Fruit fly (Drosophila melanogaster) Kc167 (cell line): ENCODE results near the gene neur.

Source experiments
- Myc ChIP-seq: fragments of >200 bp; optimal IDR thresholded peaks from 2 replicates; lab custom pipeline; 2017; ENCODE audit warnings: missing external identifiers
- Sin3A ChIP-seq: fragments of >200 bp; optimal IDR thresholded peaks from 2 replicates; lab custom pipeline; 2018; ENCODE audit warnings: missing external identifiers
- h ChIP-seq: fragments of >200 bp; optimal IDR thresholded peaks from 3 replicates; lab custom pipeline; 2018; ENCODE audit warnings: missing external identifiers
- insv ChIP-seq: fragments of >200 bp; optimal IDR thresholded peaks from 3 replicates; lab custom pipeline; 2018; ENCODE audit warnings: missing external identifiers
- psq ChIP-seq: fragments of >200 bp; optimal IDR thresholded peaks from 2 replicates; lab custom pipeline; 2017; ENCODE audit warnings: missing external identifiers
- ttk ChIP-seq: sonication (Bioruptor generic); optimal IDR thresholded peaks from 2 replicates; lab custom pipeline; 2017; ENCODE audit warnings: missing external identifiers

The neur gene

dm6 chr3R:9039448-9039847 is at the start of gene neur:
Gene neur, minus strand, starts transcription at chr3R:9039471.
- TF ChIP-seq Sin3A (lab: Kevin White, UChicago) (no peak), psq (no peak), insv (lab: Kevin White, UChicago) (no peak), Myc (lab: Kevin White, UChicago) (no peak), h (lab: Kevin White, UChicago) (no peak), ttk (no peak)

- TF ChIP-seq h (lab: Kevin White, UChicago) (no peak), insv (lab: Kevin White, UChicago) (no peak), psq (no peak), Sin3A (lab: Kevin White, UChicago) (no peak), ttk (no peak)
These were observed 46.0 kb upstream of the neur start for dm6 chr3R:9085306-9085705.

dm6 chr3R:9083379-9083778 is 44.1 kb upstream of the neur start:
- TF ChIP-seq psq (no peak), ttk (no peak), Sin3A (lab: Kevin White, UChicago) (no peak), insv (lab: Kevin White, UChicago) (no peak), Myc (lab: Kevin White, UChicago) (no peak), h (lab: Kevin White, UChicago) (no peak)

- TF ChIP-seq psq (no peak), h (lab: Kevin White, UChicago) (no peak), Myc (lab: Kevin White, UChicago) (no peak), ttk (no peak), insv (lab: Kevin White, UChicago) (no peak), Sin3A (lab: Kevin White, UChicago) (no peak)
These were observed 43.1 kb upstream of the neur start for dm6 chr3R:9082332-9082731.

dm6 chr3R:9079638-9080037 is 40.4 kb upstream of the neur start:
- TF ChIP-seq Sin3A (lab: Kevin White, UChicago) (no peak), insv (lab: Kevin White, UChicago) (no peak), psq (no peak), Myc (lab: Kevin White, UChicago) (no peak), h (lab: Kevin White, UChicago) (no peak), ttk (no peak)

DNA sequence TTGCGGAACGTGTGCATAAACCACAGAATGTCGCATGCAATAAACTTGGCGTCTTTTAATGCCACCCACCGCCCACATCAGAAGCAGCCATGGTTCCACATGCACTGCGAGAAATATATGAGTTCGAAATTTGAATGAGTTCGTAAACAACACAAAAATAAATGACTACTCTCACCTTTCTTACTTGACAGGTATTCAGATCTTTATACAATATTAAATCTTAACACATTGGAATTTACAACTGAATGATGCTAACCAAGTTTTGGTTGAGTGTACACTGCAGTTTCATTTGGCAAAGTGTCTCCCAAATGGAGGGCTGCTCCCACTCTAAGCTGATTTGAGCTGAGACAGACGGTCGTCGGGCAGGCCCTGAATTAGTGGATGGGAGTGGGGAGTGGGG is 35.7 kb upstream of the neur start:
- no peak for TF ChIP-seq psq
- TF ChIP-seq h (lab: Kevin White, UChicago) = no peak
- no peak for TF ChIP-seq insv (lab: Kevin White, UChicago)
- no peak for TF ChIP-seq Sin3A (lab: Kevin White, UChicago)
- no peak for TF ChIP-seq ttk
- TF ChIP-seq Myc (lab: Kevin White, UChicago) = no peak

DNA sequence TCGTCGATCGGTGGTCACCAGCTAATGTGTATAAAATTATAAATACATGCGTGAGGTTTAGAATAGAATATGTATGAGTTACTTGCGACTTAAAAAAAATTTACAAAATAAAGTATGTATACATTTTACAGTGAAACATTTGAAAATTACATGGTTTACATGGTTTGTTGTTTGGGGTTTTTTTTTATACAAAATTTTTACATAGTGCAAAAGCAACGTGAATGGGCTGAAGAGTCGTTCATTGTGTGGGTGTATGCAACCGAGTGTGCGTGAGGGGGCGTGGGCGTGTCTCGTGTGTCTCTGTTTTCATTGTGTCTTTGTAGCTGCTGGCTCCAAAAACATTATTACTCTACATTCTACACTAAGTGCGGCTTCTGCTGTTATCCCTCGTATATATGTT is 30.6 kb upstream of the neur start:
- TF ChIP-seq h (lab: Kevin White, UChicago) (no peak), Myc (lab: Kevin White, UChicago) (no peak), insv (lab: Kevin White, UChicago) (no peak), psq (no peak), ttk (no peak), Sin3A (lab: Kevin White, UChicago) (no peak)

DNA sequence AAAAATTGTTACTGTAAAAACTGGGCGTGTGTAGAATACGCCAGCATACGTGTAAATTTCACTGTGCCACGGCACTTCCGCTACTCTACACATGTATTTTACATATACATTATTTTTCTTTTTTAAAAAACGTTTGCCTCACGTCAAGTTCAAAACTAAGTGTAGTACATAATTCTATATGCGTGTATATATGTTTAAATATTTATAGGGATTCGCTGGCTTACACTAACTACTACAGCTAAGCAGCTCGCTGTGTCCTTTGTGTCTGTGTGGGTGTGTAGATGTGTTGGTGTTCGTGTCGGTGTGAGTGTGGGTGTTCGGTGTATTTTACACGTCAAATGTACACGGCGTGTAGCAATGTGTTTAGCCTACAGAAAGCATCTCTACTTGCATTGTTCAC is 29.1 kb upstream of the neur start:
- TF ChIP-seq Sin3A (lab: Kevin White, UChicago) (no peak), insv (lab: Kevin White, UChicago) (no peak), psq (no peak), ttk (no peak), Myc (lab: Kevin White, UChicago) (no peak), h (lab: Kevin White, UChicago) (no peak)

DNA sequence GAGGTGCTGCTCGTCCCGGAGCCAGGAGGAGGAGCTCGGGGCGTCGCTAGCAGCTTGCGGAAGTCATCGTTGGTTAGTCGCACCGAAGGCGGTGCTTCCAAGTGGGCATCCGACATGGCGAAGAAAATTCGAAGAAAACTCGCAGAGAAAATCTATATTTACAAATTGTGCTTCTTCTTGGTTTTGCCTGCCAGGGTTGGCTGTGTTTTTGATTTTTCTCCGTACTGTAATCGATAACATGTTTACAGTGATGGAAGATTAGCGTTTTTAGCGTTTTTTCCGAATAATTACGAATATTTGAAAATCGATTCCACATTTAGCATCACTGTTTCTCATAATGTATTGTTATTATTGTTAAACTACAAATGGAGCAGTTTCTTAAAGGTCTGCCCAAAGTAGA is 25.6 kb upstream of the neur start, which contains the start of the genes beag and Ada:
TSS of gene beag (minus strand) at position 205 of the 400 bp plus-strand sequence.
TSS of gene Ada (plus strand) at position 310 of the 400 bp plus-strand sequence.
- no peak for TF ChIP-seq psq
- TF ChIP-seq h (lab: Kevin White, UChicago) = no peak
- no peak for TF ChIP-seq insv (lab: Kevin White, UChicago)
- no peak for TF ChIP-seq ttk
- no peak for TF ChIP-seq Myc (lab: Kevin White, UChicago)
- TF ChIP-seq Sin3A (lab: Kevin White, UChicago) = no peak

dm6 chr3R:9062756-9063155 is 23.5 kb upstream of the neur start:
- no peak for TF ChIP-seq Sin3A (lab: Kevin White, UChicago)
- TF ChIP-seq insv (lab: Kevin White, UChicago) = no peak
- TF ChIP-seq h (lab: Kevin White, UChicago) = no peak
- no peak for TF ChIP-seq Myc (lab: Kevin White, UChicago)
- TF ChIP-seq psq = no peak
- no peak for TF ChIP-seq ttk

DNA sequence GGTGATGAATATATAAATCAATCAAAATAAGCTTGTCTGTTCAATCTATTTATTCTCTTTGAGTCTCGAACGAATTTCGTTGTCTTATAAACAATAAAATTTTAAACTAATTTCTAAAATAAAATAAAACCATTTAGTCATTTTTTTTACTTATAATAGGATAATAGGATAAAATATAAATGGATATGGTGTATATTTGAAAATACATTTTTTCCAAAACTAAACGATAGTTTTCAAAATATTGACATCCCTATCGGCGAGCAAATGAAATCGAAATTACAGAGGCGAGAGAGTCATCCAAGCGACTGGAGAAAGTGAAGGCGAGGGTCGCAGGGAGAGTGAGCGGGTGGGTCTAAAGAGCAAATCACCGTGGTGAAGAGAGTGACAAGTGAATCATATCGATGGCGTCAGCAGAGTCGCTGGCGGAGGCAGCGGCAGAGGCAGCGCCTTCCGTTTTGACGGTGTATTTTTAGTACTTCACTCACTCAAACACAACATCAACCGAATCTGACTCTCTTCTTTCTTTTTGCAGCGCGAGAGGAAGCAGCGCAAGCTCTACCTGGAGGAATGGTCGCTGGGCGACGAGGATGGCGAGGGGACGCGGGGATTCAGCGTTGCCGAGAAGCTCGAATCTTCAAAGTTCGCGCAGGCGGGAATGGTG is 18.3 kb upstream of the neur start:
- TF ChIP-seq Myc (lab: Kevin White, UChicago) = no peak
- TF ChIP-seq ttk = no peak
- TF ChIP-seq Sin3A (lab: Kevin White, UChicago) = no peak
- TF ChIP-seq psq = no peak
- no peak for TF ChIP-seq insv (lab: Kevin White, UChicago)
- no peak for TF ChIP-seq h (lab: Kevin White, UChicago)

DNA sequence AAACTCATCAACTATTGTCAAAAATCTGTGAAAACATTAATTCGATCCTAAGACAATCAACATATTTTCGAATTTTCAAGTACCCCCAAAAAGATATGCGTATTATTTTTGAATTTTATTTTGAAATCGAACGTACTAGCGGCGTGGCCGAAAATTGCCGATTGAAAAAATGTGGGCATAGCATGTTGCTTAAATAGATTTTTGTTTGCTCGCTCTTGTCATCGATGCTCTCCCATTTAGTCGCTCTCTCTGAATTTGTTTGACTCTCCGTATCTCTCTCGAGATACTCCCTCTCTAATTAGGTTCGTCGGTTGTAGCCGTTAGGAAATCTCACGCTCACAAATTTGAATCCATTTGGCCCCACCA is 17.7 kb upstream of the neur start:
- TF ChIP-seq psq = no peak
- TF ChIP-seq Sin3A (lab: Kevin White, UChicago) = no peak
- no peak for TF ChIP-seq insv (lab: Kevin White, UChicago)
- no peak for TF ChIP-seq ttk
- TF ChIP-seq h (lab: Kevin White, UChicago) = no peak
- no peak for TF ChIP-seq Myc (lab: Kevin White, UChicago)
